Worm (Caenorhabditis elegans) whole organism, L3 larva: ENCODE results near the gene nra-1.
"Not testable (repeated sequence)": the region's sequence is repeated elsewhere in the genome, so short reads cannot be mapped to it uniquely, and the experiment has no call there.

Experiments used
- ZK546.5 ChIP-seq: sonication (generic microtip); optimal IDR thresholded peaks from 2 replicates; lab custom pipeline; 2017; ENCODE audit warnings: missing biosample characterization, missing genetic modification characterization
- lin-15B ChIP-seq: fragments of 150-350 bp; optimal IDR thresholded peaks from 2 replicates; lab custom pipeline; 2014; ENCODE audit warnings: missing biosample characterization, missing genetic modification characterization
- nhr-11 ChIP-seq: fragments of 150-350 bp; optimal IDR thresholded peaks from 2 replicates; lab custom pipeline; 2014; ENCODE audit warnings: missing biosample characterization, missing genetic modification characterization
- nhr-12 ChIP-seq: fragments of 150-350 bp; optimal IDR thresholded peaks from 2 replicates; lab custom pipeline; 2014; ENCODE audit warnings: missing biosample characterization, missing genetic modification characterization
- pha-4 ChIP-seq: fragments of 150-350 bp; optimal IDR thresholded peaks from 2 replicates; lab custom pipeline; 2014; ENCODE audit warnings: missing biosample characterization, missing genetic modification reagents, missing genetic modification characterization
- pqm-1 ChIP-seq: fragments of 150-350 bp; optimal IDR thresholded peaks from 2 replicates; lab custom pipeline; 2017; ENCODE audit warnings: missing biosample characterization, missing genetic modification characterization, inconsistent platforms
- skn-1 ChIP-seq: fragments of 150-350 bp; optimal IDR thresholded peaks from 2 replicates; lab custom pipeline; 2014; ENCODE audit warnings: missing biosample characterization, missing genetic modification characterization
- snpc-4 ChIP-seq: fragments of 150-350 bp; optimal IDR thresholded peaks from 2 replicates; lab custom pipeline; 2014; ENCODE audit warnings: missing biosample characterization, missing genetic modification characterization
- unc-62 ChIP-seq: fragments of 150-350 bp; sonication (generic microtip); optimal IDR thresholded peaks from 4 replicates; lab custom pipeline; 2014; ENCODE audit warnings: missing biosample characterization, missing genetic modification reagents, missing genetic modification characterization

DNA sequence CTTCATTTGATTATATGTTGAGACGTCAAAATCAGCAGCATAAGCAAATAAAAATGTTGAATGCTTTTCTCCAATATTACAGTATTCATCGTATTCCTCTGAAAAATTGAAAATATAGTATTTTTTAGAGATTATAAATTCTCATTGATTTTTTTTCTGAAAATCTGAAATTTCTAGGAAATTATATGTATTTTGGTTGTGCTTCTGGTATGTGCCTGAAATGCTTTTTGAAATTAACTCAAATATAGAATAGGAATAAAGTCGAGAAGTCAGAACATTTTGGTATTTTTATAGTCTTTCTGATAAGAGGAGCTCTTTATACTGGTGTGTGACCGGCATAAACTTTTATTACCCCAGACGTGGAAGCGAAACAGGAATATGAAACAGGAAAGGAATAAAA, 23.2 kb upstream of the nra-1 start, which contains the start of gene T28F3.8:
- TF ChIP-seq skn-1 (tag; lab: Kevin White, UChicago); snpc-4 (tag; lab: Kevin White, UChicago); nhr-11 (tag; lab: Kevin White, UChicago); pqm-1; ZK546.5 (tag; lab: Kevin White, UChicago); lin-15B (tag; lab: Kevin White, UChicago); nhr-12 (tag; lab: Kevin White, UChicago); pha-4 (tag; lab: Kevin White, UChicago); unc-62 (GFP tag; lab: Kevin White, UChicago): not testable (repeated sequence)
